Fruit fly (Drosophila melanogaster) whole organism, adult: Measurements from ENCODE around the gene mag.

Source experiments
- CG12768 ChIP-seq: fragments of 200-800 bp; sonication (Bioruptor generic); optimal IDR thresholded peaks from 2 replicates; lab custom pipeline; 2017; ENCODE audit warnings: missing biosample characterization, missing genetic modification characterization, mild to moderate bottlenecking, moderate library complexity, missing genetic modification reagents
- CG7045 ChIP-seq: fragments of 200-800 bp; sonication (Bioruptor generic); optimal IDR thresholded peaks from 2 replicates; lab custom pipeline; 2017; ENCODE audit warnings: missing biosample characterization, mild to moderate bottlenecking, missing genetic modification characterization
- Hr96 ChIP-seq: fragments of 200-800 bp; sonication (Bioruptor generic); optimal IDR thresholded peaks from 2 replicates; lab custom pipeline; 2016; ENCODE audit warnings: missing biosample characterization, missing genetic modification characterization
- ovo ChIP-seq: fragments of 200-800 bp; sonication (Bioruptor generic); optimal IDR thresholded peaks from 2 replicates; lab custom pipeline; 2016; ENCODE audit warnings: missing biosample characterization, missing genetic modification characterization
- toe ChIP-seq: fragments of 200-800 bp; sonication (Bioruptor generic); optimal IDR thresholded peaks from 2 replicates; lab custom pipeline; 2016; ENCODE audit warnings: missing biosample characterization, missing genetic modification characterization

- TF ChIP-seq Hr96: no peak
- no peak for TF ChIP-seq toe (GFP tag; lab: Kevin White, UChicago)
- no peak for TF ChIP-seq ovo
- no peak for TF ChIP-seq CG7045 (GFP tag; lab: Kevin White, UChicago)
- no peak for TF ChIP-seq CG12768 (GFP tag; lab: Kevin White, UChicago)
Observed at dm6 chr3L:20432297-20432696, 28.2 kb upstream of the mag start, which contains the start of the genes Las and Psn.
